Worm (Caenorhabditis elegans): ENCODE results near the gene lite-1.

DNA sequence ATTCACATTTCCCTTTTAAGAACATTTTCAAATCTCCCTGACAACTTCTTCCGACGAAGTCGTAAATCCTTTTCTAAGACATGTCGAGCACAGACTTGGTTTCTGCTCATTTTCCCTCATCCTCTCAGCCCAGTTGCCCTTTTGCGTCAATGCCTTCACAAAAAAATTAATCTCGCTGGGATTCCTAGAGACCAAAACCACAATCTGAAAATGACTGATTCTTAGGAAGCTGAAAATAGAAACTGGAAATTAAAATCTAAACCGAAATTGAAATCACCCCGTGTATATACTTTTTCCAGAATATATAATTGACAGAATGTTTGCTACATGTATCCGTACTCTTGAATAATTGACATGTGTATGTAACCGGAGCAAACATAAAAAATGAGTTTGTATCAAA lies 16.4 kb upstream of the lite-1 start:
- TF ChIP-seq flt-1 (GFP tag; IDR thresholded peaks at IDR 0.05), result no peak
- TF ChIP-seq tab-1 (GFP tag; IDR thresholded peaks at IDR 0.05), result no peak
- no peak for TF ChIP-seq T22C8.4 (GFP tag; IDR thresholded peaks at IDR 0.05)
